Worm (Caenorhabditis elegans) whole organism, L4 larva: Measurements from ENCODE around the gene Y37D8A.3.

ENCODE experiments used
- dve-1 ChIP-seq: sonication (generic microtip); optimal IDR thresholded peaks from 2 replicates; lab custom pipeline; 2017; ENCODE audit warnings: antibody characterized with exemption, mild to moderate bottlenecking, missing genetic modification characterization, missing compliant biosample characterization; ENCODE audit not compliant: insufficient read depth
- egl-27 ChIP-seq: sonication (generic microtip); optimal IDR thresholded peaks from 3 replicates; lab custom pipeline; 2017; ENCODE audit warnings: missing biosample characterization, missing genetic modification reagents, missing genetic modification characterization
- lin-13 ChIP-seq: fragments of 150-350 bp; optimal IDR thresholded peaks from 2 replicates; lab custom pipeline; 2014; ENCODE audit warnings: missing biosample characterization, missing genetic modification reagents, missing genetic modification characterization
- madf-5 ChIP-seq, 2 experiments: fragments of 200-800 bp; sonication (Bioruptor generic); IDR thresholded peaks; 2 replicates each; pipeline ENCODE4 v1.3.6; 2022; ENCODE audit warnings: missing compliant biosample characterization in 2 of 2, missing genetic modification characterization in 2 of 2
- nhr-77 ChIP-seq: fragments of 150-350 bp; optimal IDR thresholded peaks from 2 replicates; lab custom pipeline; 2014; ENCODE audit warnings: missing biosample characterization, missing genetic modification characterization
- set-16 ChIP-seq: fragments of 200-800 bp; sonication (Bioruptor generic); IDR thresholded peaks from 2 replicates; pipeline ENCODE4 v1.3.6; 2022; ENCODE audit warnings: missing genetic modification reagents, missing genetic modification characterization, missing compliant biosample characterization
- skn-1 ChIP-seq: fragments of 150-350 bp; optimal IDR thresholded peaks from 2 replicates; lab custom pipeline; 2014; ENCODE audit warnings: missing biosample characterization, missing genetic modification characterization
- unc-130 ChIP-seq: sonication (generic microtip); optimal IDR thresholded peaks from 2 replicates; lab custom pipeline; 2016; ENCODE audit warnings: missing genetic modification reagents, missing genetic modification characterization, missing compliant biosample characterization
- unc-39 ChIP-seq: sonication (generic microtip); optimal IDR thresholded peaks from 2 replicates; lab custom pipeline; 2017; ENCODE audit warnings: missing biosample characterization, missing genetic modification characterization
- ztf-7 ChIP-seq: fragments of 150-350 bp; optimal IDR thresholded peaks from 2 replicates; lab custom pipeline; 2014; ENCODE audit warnings: missing biosample characterization, missing genetic modification characterization

- no peak for TF ChIP-seq lin-13 (GFP tag; lab: Kevin White, UChicago)
- TF ChIP-seq madf-5 (GFP tag; IDR thresholded peaks at IDR 0.05; lab: Robert Waterston, UW): no peak
- no peak for TF ChIP-seq ztf-7 (tag; lab: Kevin White, UChicago)
- TF ChIP-seq set-16 (GFP tag; lab: Robert Waterston, UW): peak; percentile 67
- TF ChIP-seq dve-1 (tag; lab: Kevin White, UChicago): no peak
- TF ChIP-seq unc-130 (GFP tag; lab: Kevin White, UChicago): no peak
- TF ChIP-seq nhr-77 (tag; lab: Kevin White, UChicago): no peak
- TF ChIP-seq egl-27 (tag; lab: Kevin White, UChicago): no peak
- TF ChIP-seq skn-1 (tag; lab: Kevin White, UChicago): no peak
- TF ChIP-seq unc-39 (tag; lab: Kevin White, UChicago): no peak
These were observed 40.9 kb upstream of the Y37D8A.3 start for ce11 chrIII:12788239-12788638.
